Worm (Caenorhabditis elegans) whole organism, L3 larva: ENCODE results near the gene F49C12.4.

Source experiments
- R02D3.7 ChIP-seq: fragments of 150-350 bp; optimal IDR thresholded peaks from 2 replicates; lab custom pipeline; 2014; ENCODE audit warnings: missing biosample characterization, missing genetic modification characterization
- ZK546.5 ChIP-seq: sonication (generic microtip); optimal IDR thresholded peaks from 2 replicates; lab custom pipeline; 2017; ENCODE audit warnings: missing biosample characterization, missing genetic modification characterization
- aly-2 ChIP-seq: fragments of 150-350 bp; optimal IDR thresholded peaks from 2 replicates; lab custom pipeline; 2014; ENCODE audit warnings: missing biosample characterization, missing genetic modification characterization
- ama-1 ChIP-seq: fragments of 150-350 bp; optimal IDR thresholded peaks from 2 replicates; lab custom pipeline; 2018
- ceh-16 ChIP-seq: sonication (generic microtip); optimal IDR thresholded peaks from 2 replicates; lab custom pipeline; 2017; ENCODE audit warnings: missing biosample characterization, missing genetic modification characterization
- ceh-28 ChIP-seq: fragments of 150-350 bp; optimal IDR thresholded peaks from 2 replicates; lab custom pipeline; 2014; ENCODE audit warnings: missing biosample characterization, missing genetic modification reagents, missing genetic modification characterization
- ceh-82 ChIP-seq: fragments of 150-350 bp; optimal IDR thresholded peaks from 2 replicates; lab custom pipeline; 2014; ENCODE audit warnings: missing biosample characterization, missing genetic modification characterization
- ceh-9 ChIP-seq: sonication (generic microtip); optimal IDR thresholded peaks from 2 replicates; lab custom pipeline; 2018; ENCODE audit warnings: missing biosample characterization, missing genetic modification characterization
- daf-12 ChIP-seq: fragments of 150-350 bp; optimal IDR thresholded peaks from 2 replicates; lab custom pipeline; 2014; ENCODE audit warnings: missing biosample characterization, missing genetic modification reagents, missing genetic modification characterization
- egl-5 ChIP-seq: fragments of 150-350 bp; optimal IDR thresholded peaks from 2 replicates; lab custom pipeline; 2017; ENCODE audit warnings: missing biosample characterization, missing genetic modification reagents, missing genetic modification characterization, inconsistent platforms
- elt-2 ChIP-seq: sonication (generic microtip); optimal IDR thresholded peaks from 2 replicates; lab custom pipeline; 2016; ENCODE audit warnings: missing genetic modification reagents, mild to moderate bottlenecking, missing genetic modification characterization, missing compliant biosample characterization
- elt-3 ChIP-seq, 3 experiments: fragments of 150-350 bp in 1 of 3; sonication (generic microtip) in 2 of 3; optimal IDR thresholded peaks; 2 replicates in 2 of 3; 4 replicates in 1 of 3; lab custom pipeline; 2014 to 2017; ENCODE audit warnings: missing biosample characterization in 3 of 3, missing genetic modification characterization in 3 of 3
- eor-1 ChIP-seq, 2 experiments: fragments of 150-350 bp; optimal IDR thresholded peaks; 2 replicates each; lab custom pipeline; 2014 to 2018; ENCODE audit warnings: missing biosample characterization in 2 of 2, missing genetic modification characterization in 2 of 2
- fkh-2 ChIP-seq: fragments of 150-350 bp; optimal IDR thresholded peaks from 2 replicates; lab custom pipeline; 2014; ENCODE audit warnings: missing biosample characterization, missing genetic modification reagents, missing genetic modification characterization
- fos-1 ChIP-seq: fragments of 150-350 bp; optimal IDR thresholded peaks from 2 replicates; lab custom pipeline; 2014; ENCODE audit warnings: missing biosample characterization, missing genetic modification characterization
- hmg-11 ChIP-seq: sonication (generic microtip); optimal IDR thresholded peaks from 2 replicates; lab custom pipeline; 2016; ENCODE audit warnings: missing genetic modification characterization, missing compliant biosample characterization
- jun-1 ChIP-seq: fragments of 150-350 bp; optimal IDR thresholded peaks from 2 replicates; lab custom pipeline; 2014; ENCODE audit warnings: missing biosample characterization, missing genetic modification reagents, missing genetic modification characterization
- lin-15B ChIP-seq: fragments of 150-350 bp; optimal IDR thresholded peaks from 2 replicates; lab custom pipeline; 2014; ENCODE audit warnings: missing biosample characterization, missing genetic modification characterization
- lin-39 ChIP-seq: fragments of 150-350 bp; optimal IDR thresholded peaks from 2 replicates; lab custom pipeline; 2018; ENCODE audit warnings: missing biosample characterization, missing genetic modification reagents, missing genetic modification characterization
- lsy-12 ChIP-seq: sonication (generic microtip); optimal IDR thresholded peaks from 2 replicates; lab custom pipeline; 2016; ENCODE audit warnings: mild to moderate bottlenecking, missing genetic modification characterization, missing compliant biosample characterization
- mdl-1 ChIP-seq: fragments of 150-350 bp; optimal IDR thresholded peaks from 2 replicates; lab custom pipeline; 2014; ENCODE audit warnings: missing biosample characterization, missing genetic modification characterization
- mml-1 ChIP-seq: fragments of 150-350 bp; sonication (generic microtip); optimal IDR thresholded peaks from 3 replicates; lab custom pipeline; 2014; ENCODE audit warnings: missing biosample characterization, missing genetic modification characterization
- nfya-1 ChIP-seq: sonication (generic microtip); optimal IDR thresholded peaks from 2 replicates; lab custom pipeline; 2017; ENCODE audit warnings: missing genetic modification characterization, mild to moderate bottlenecking, missing compliant biosample characterization, antibody characterized with exemption, moderate library complexity; ENCODE audit not compliant: insufficient read depth
- nhr-11 ChIP-seq: fragments of 150-350 bp; optimal IDR thresholded peaks from 2 replicates; lab custom pipeline; 2014; ENCODE audit warnings: missing biosample characterization, missing genetic modification characterization
- nhr-23 ChIP-seq: fragments of 150-350 bp; optimal IDR thresholded peaks from 2 replicates; lab custom pipeline; 2014; ENCODE audit warnings: missing biosample characterization, missing genetic modification reagents, missing genetic modification characterization
- nhr-237 ChIP-seq: fragments of 150-350 bp; optimal IDR thresholded peaks from 2 replicates; lab custom pipeline; 2014; ENCODE audit warnings: missing biosample characterization, missing genetic modification characterization
- nhr-28 ChIP-seq: fragments of 150-350 bp; optimal IDR thresholded peaks from 2 replicates; lab custom pipeline; 2014; ENCODE audit warnings: missing biosample characterization, missing genetic modification characterization
- nhr-43 ChIP-seq: sonication (generic microtip); optimal IDR thresholded peaks from 2 replicates; lab custom pipeline; 2016; ENCODE audit warnings: mild to moderate bottlenecking, missing genetic modification characterization, missing compliant biosample characterization; ENCODE audit not compliant: poor library complexity, severe bottlenecking
- nhr-67 ChIP-seq: fragments of 150-350 bp; optimal IDR thresholded peaks from 2 replicates; lab custom pipeline; 2014; ENCODE audit warnings: missing biosample characterization, missing genetic modification characterization
- nhr-77 ChIP-seq: fragments of 150-350 bp; optimal IDR thresholded peaks from 2 replicates; lab custom pipeline; 2014; ENCODE audit warnings: missing biosample characterization, missing genetic modification characterization
- pha-4 ChIP-seq: fragments of 150-350 bp; optimal IDR thresholded peaks from 2 replicates; lab custom pipeline; 2014; ENCODE audit warnings: missing biosample characterization, missing genetic modification reagents, missing genetic modification characterization
- pqm-1 ChIP-seq: fragments of 150-350 bp; optimal IDR thresholded peaks from 2 replicates; lab custom pipeline; 2017; ENCODE audit warnings: missing biosample characterization, missing genetic modification characterization, inconsistent platforms
- skn-1 ChIP-seq: fragments of 150-350 bp; optimal IDR thresholded peaks from 2 replicates; lab custom pipeline; 2014; ENCODE audit warnings: missing biosample characterization, missing genetic modification characterization
- snpc-4 ChIP-seq: fragments of 150-350 bp; optimal IDR thresholded peaks from 2 replicates; lab custom pipeline; 2014; ENCODE audit warnings: missing biosample characterization, missing genetic modification characterization
- tbx-2 ChIP-seq: sonication (generic microtip); optimal IDR thresholded peaks from 2 replicates; lab custom pipeline; 2016; ENCODE audit warnings: mild to moderate bottlenecking, missing genetic modification characterization, missing compliant biosample characterization
- unc-39 ChIP-seq: sonication (generic microtip); optimal IDR thresholded peaks from 4 replicates; lab custom pipeline; 2017; ENCODE audit warnings: missing biosample characterization, missing genetic modification characterization
- unc-62 ChIP-seq: fragments of 150-350 bp; sonication (generic microtip); optimal IDR thresholded peaks from 4 replicates; lab custom pipeline; 2014; ENCODE audit warnings: missing biosample characterization, missing genetic modification reagents, missing genetic modification characterization
- zag-1 ChIP-seq: fragments of 150-350 bp; optimal IDR thresholded peaks from 2 replicates; lab custom pipeline; 2014; ENCODE audit warnings: missing biosample characterization, missing genetic modification characterization
- ztf-11 ChIP-seq: fragments of 150-350 bp; optimal IDR thresholded peaks from 2 replicates; lab custom pipeline; 2014; ENCODE audit warnings: missing biosample characterization, missing genetic modification characterization

F49C12.4 gene

DNA sequence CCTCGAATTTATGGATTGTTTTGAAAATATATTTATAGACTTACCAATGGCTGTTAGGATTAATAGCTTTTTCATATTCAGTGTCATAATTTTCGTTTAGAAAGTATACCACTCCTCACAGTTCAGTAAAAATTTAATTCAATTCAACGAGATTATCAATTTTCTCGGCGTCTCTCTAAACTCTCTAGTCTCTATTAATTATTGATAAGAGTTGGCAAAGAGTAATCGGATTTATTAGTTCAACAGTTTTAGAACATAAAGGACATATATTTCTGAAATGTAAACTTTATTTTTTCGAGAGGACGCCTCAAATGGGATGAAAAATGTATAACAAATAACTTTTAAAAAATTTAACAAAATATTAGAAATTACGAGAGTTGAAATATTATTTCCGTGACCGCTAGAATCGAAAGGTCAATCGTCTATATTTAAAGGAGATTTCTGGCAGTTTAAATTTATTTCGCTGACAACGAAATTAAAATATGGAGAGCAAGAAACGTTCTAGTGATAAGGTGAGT, 20.2 kb upstream of the F49C12.4 start, which contains the start of the genes nspg-11 and F49C12.15:
Gene nspg-11, minus strand, starts transcription at position 101 of the 518 bp plus-strand sequence.
Gene F49C12.15, plus strand, starts transcription at position 468 of the 518 bp plus-strand sequence.
- TF ChIP-seq pqm-1 (tag; lab: Kevin White, UChicago) = no peak
- no peak for TF ChIP-seq fos-1 (tag; lab: Kevin White, UChicago)
- TF ChIP-seq elt-2 (tag; lab: Kevin White, UChicago) = peak; percentile 10

DNA sequence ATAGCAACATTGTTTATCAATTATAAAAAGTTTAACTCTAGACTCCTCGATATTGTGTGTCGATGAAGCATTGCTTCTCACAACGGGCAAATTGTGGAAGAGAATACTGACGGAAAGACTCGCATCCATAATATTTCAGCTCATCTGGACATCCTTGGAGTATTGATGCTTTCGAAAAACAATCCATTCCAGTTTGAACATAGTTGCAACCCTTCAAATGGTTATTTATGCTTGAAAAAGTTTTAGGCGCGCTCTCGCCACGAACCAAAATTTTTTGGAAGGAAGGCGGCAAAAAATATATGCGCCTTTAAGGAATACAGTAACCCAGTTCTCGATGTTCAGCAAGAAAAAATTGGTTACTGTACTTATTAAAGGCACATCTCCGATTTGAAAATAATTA, 18.6 kb upstream of the F49C12.4 start:
- TF ChIP-seq nhr-43 (tag; lab: Kevin White, UChicago) = peak; percentile 43
- peak; percentile 20 for TF ChIP-seq elt-2 (tag; lab: Kevin White, UChicago)
- peak; percentile 58 for TF ChIP-seq ama-1 (lab: Kevin White, UChicago)
- TF ChIP-seq mdl-1 (tag; lab: Kevin White, UChicago) = no peak
- TF ChIP-seq tbx-2 (tag; lab: Kevin White, UChicago) = peak; percentile 2

DNA sequence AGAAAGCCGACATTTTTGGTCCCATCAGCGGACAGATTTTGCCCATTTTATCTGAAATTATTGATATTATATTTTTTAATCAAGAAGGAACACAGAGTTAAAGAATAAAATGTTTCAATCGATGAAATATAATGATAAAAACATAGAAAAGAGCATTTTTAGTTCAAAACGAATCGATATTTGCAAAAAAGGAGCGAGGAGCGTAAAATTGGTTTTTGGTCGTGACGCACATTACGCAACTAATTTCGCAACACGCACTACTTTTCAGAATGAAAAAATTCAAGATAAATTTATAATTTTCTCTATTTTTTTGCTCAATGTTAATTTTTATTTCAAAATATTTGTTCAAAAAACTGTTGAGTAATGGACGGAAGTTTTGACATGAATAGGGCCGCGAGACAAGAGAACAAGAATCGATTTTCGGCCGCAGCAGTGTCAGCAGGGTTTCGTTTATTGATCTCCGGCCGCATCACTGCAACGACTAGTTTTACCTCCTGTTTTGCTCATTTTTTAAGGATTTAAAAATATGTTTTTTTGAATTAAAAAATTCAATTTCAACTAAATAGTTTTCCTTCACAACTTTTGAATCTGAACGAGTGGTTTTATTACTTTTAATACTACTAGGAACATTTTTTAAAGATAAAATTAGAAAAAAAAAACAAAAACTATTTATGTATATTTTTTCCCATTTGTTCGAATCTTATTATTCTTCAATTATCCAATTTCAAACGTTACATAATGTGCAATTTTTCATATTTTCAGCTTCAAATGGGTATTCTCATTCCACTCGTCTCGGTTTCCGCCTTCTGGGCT, 17.4 kb upstream of the F49C12.4 start, which contains the start of the genes F49C12.12 and vha-17:
Gene F49C12.12, minus strand, starts transcription at position 51 of the 813 bp plus-strand sequence.
Gene vha-17, plus strand, starts transcription at position 763 of the 813 bp plus-strand sequence.
- peak; percentile 0 for TF ChIP-seq hmg-11 (tag; lab: Kevin White, UChicago)
- peak; percentile 38 for TF ChIP-seq ceh-28 (tag; lab: Kevin White, UChicago)
- peak; percentile 54 for TF ChIP-seq nfya-1 (tag; lab: Kevin White, UChicago)
- no peak for TF ChIP-seq pqm-1 (tag; lab: Kevin White, UChicago)
- TF ChIP-seq snpc-4 (tag; lab: Kevin White, UChicago) = peak; percentile 29
- TF ChIP-seq egl-5 (tag; lab: Kevin White, UChicago) = no peak
- no peak for TF ChIP-seq eor-1 (tag; optimal IDR thresholded peaks at IDR 0.05; lab: Kevin White, UChicago)
- TF ChIP-seq nhr-23 = peak; percentile 9
- TF ChIP-seq skn-1 (tag; lab: Kevin White, UChicago) = peak; percentile 5
- TF ChIP-seq lin-15B = peak; percentile 9
- TF ChIP-seq elt-2 (tag; lab: Kevin White, UChicago) = peak; percentile 43
- no peak for TF ChIP-seq ceh-82
- peak; percentile 1 for TF ChIP-seq jun-1 (tag; lab: Kevin White, UChicago)
- TF ChIP-seq pha-4 = peak; percentile 22

DNA sequence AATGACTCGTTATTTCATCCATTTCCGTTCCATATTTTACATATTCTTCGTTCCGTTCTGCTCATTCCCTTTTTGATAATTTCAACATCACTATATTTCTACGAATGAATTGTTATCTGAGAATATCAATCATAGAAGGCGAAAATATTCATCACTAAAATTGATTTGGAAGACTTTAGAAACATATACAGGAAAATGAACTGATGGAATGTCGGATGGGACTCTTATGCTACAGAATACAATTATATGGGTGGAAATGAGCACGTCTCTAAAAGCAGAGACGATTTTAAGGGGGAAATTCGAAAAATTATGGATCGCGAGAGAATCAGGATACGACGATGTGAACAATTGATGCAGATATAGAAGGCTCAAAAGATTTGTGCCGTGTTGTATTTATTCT, 16.1 kb upstream of the F49C12.4 start:
- TF ChIP-seq zag-1 (tag; lab: Kevin White, UChicago) (no peak), ceh-9 (tag; lab: Kevin White, UChicago) (no peak), pqm-1 (tag; lab: Kevin White, UChicago) (no peak), ZK546.5 (tag; lab: Kevin White, UChicago) (no peak), unc-39 (no peak), R02D3.7 (tag; lab: Kevin White, UChicago) (no peak), unc-62 (GFP tag; lab: Kevin White, UChicago) (no peak), nhr-28 (tag; lab: Kevin White, UChicago) (no peak), nhr-77 (tag; lab: Kevin White, UChicago) (no peak), nhr-43 (tag; lab: Kevin White, UChicago) (no peak), daf-12 (tag; lab: Kevin White, UChicago) (no peak), nhr-23 (no peak), fos-1 (tag; lab: Kevin White, UChicago) (no peak), lsy-12 (no peak)
- TF ChIP-seq, all 47 proteins: peak for 0

DNA sequence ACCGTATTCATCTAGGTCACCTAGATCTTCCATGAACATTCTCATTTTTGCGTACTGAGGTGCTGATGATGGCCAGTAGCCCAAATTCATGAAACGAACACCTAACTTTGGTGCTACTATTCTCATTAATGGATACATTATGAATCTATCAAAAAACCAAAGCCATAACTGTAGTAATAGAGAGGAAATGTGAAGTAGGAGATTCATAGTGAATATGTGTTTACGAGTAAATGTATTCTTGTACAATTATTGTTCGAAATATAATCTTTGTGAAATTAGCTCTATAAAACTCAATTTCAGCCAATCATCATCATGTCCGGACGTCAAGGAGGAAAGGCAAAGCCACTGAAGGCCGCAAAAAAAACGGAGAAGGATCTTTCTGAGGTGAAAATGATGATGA, 15.2 kb upstream of the F49C12.4 start, which contains the start of the genes F49C12.11 and nemt-1:
Gene F49C12.11, plus strand, starts transcription at position 301 of the 400 bp plus-strand sequence.
Gene nemt-1, minus strand, starts transcription at position 360 of the 400 bp plus-strand sequence.
- TF ChIP-seq lsy-12 = no peak
- no peak for TF ChIP-seq ceh-16 (tag; lab: Kevin White, UChicago)
- no peak for TF ChIP-seq fkh-2 (tag; lab: Kevin White, UChicago)
- no peak for TF ChIP-seq aly-2 (tag; lab: Kevin White, UChicago)
- no peak for TF ChIP-seq skn-1 (tag; lab: Kevin White, UChicago)
- TF ChIP-seq nhr-67 (tag; lab: Kevin White, UChicago) = no peak
- no peak for TF ChIP-seq nhr-237
- TF ChIP-seq nhr-28 (tag; lab: Kevin White, UChicago) = no peak
- no peak for TF ChIP-seq unc-62 (GFP tag; lab: Kevin White, UChicago)
- TF ChIP-seq ztf-11 (tag; lab: Kevin White, UChicago) = no peak
- no peak for TF ChIP-seq nhr-77 (tag; lab: Kevin White, UChicago)
- no peak for TF ChIP-seq egl-5 (tag; lab: Kevin White, UChicago)
- TF ChIP-seq nhr-23 = no peak
- no peak for TF ChIP-seq pha-4
- no peak for TF ChIP-seq lin-39 (tag; lab: Kevin White, UChicago)
- TF ChIP-seq nhr-11 (tag; lab: Kevin White, UChicago) = no peak
- TF ChIP-seq pqm-1 (tag; lab: Kevin White, UChicago) = no peak
- TF ChIP-seq mml-1 (tag; lab: Kevin White, UChicago) = no peak
- TF ChIP-seq elt-3 (tag; optimal IDR thresholded peaks at IDR 0.05; lab: Kevin White, UChicago) = no peak
